Fruit fly (Drosophila melanogaster) whole organism, embryonic: Measurements from ENCODE around the gene Sdhaf3.

Experiments
- BEAF-32 ChIP-seq: fragments of 200-800 bp; sonication (Bioruptor generic); optimal IDR thresholded peaks from 3 replicates; lab custom pipeline; 2017; ENCODE audit warnings: missing biosample characterization, missing genetic modification characterization, mild to moderate bottlenecking, moderate library complexity, missing genetic modification reagents
- BtbVII ChIP-seq: fragments of 200-800 bp; sonication (Bioruptor generic); optimal IDR thresholded peaks from 3 replicates; lab custom pipeline; 2017; ENCODE audit warnings: missing biosample characterization, mild to moderate bottlenecking, missing genetic modification characterization
- CG10959 ChIP-seq: fragments of 200-800 bp; sonication (Bioruptor generic); IDR thresholded peaks from 2 replicates; pipeline ENCODE4 v1.3.6; 2022; ENCODE audit warnings: missing biosample characterization, missing genetic modification characterization
- CG12155 ChIP-seq: fragments of 200-800 bp; sonication (Bioruptor generic); optimal IDR thresholded peaks from 3 replicates; lab custom pipeline; 2016; ENCODE audit warnings: missing biosample characterization, missing genetic modification characterization
- CG12659 ChIP-seq: fragments of 200-800 bp; sonication (Bioruptor generic); optimal IDR thresholded peaks from 3 replicates; lab custom pipeline; 2017; ENCODE audit warnings: mild to moderate bottlenecking, missing biosample characterization, missing genetic modification reagents, missing genetic modification characterization
- CG12942 ChIP-seq: fragments of 200-800 bp; sonication (Bioruptor generic); optimal IDR thresholded peaks from 3 replicates; lab custom pipeline; 2016; ENCODE audit warnings: missing biosample characterization, missing genetic modification characterization
- CG16815 ChIP-seq: fragments of 200-800 bp; sonication (Bioruptor generic); optimal IDR thresholded peaks from 3 replicates; lab custom pipeline; 2017; ENCODE audit warnings: missing biosample characterization, mild to moderate bottlenecking, missing genetic modification characterization
- CG17328 ChIP-seq: fragments of 200-800 bp; sonication (Bioruptor generic); IDR thresholded peaks from 2 replicates; pipeline ENCODE4 v1.3.6; 2022; ENCODE audit warnings: missing biosample characterization, missing genetic modification characterization
- CG3065 ChIP-seq: fragments of 200-800 bp; sonication (Bioruptor generic); optimal IDR thresholded peaks from 2 replicates; lab custom pipeline; 2016; ENCODE audit warnings: missing biosample characterization, missing genetic modification characterization
- CG31224 ChIP-seq: fragments of 200-800 bp; sonication (Bioruptor generic); IDR thresholded peaks from 2 replicates; pipeline ENCODE4 v1.3.6; 2022; ENCODE audit warnings: missing biosample characterization, missing genetic modification characterization
- CG33213 ChIP-seq: fragments of 200-800 bp; sonication (Bioruptor generic); optimal IDR thresholded peaks from 3 replicates; lab custom pipeline; 2016; ENCODE audit warnings: missing biosample characterization, missing genetic modification characterization
- CG42726 ChIP-seq: fragments of 200-800 bp; sonication (Bioruptor generic); IDR thresholded peaks from 2 replicates; pipeline ENCODE4 v1.3.6; 2022; ENCODE audit warnings: missing biosample characterization, missing genetic modification characterization; ENCODE audit not compliant: partially characterized antibody
- CG6683 ChIP-seq: fragments of 200-800 bp; sonication (Bioruptor generic); optimal IDR thresholded peaks from 2 replicates; lab custom pipeline; 2017; ENCODE audit warnings: missing biosample characterization, mild to moderate bottlenecking, missing genetic modification characterization, missing genetic modification reagents
- CG8281 ChIP-seq: fragments of 200-800 bp; sonication (Bioruptor generic); optimal IDR thresholded peaks from 2 replicates; lab custom pipeline; 2018; ENCODE audit warnings: missing biosample characterization, mild to moderate bottlenecking, missing genetic modification characterization, moderate library complexity
- CG8944 ChIP-seq: fragments of 200-800 bp; sonication (Bioruptor generic); optimal IDR thresholded peaks from 3 replicates; lab custom pipeline; 2016; ENCODE audit warnings: missing biosample characterization, missing genetic modification characterization
- CG9437 ChIP-seq: fragments of 200-800 bp; sonication (Bioruptor generic); optimal IDR thresholded peaks from 2 replicates; lab custom pipeline; 2018; ENCODE audit warnings: missing biosample characterization, mild to moderate bottlenecking, missing genetic modification characterization
- Dbx ChIP-seq: fragments of 200-800 bp; sonication (Bioruptor generic); IDR thresholded peaks from 3 replicates; pipeline ENCODE4 v1.3.6; 2022; ENCODE audit warnings: missing biosample characterization, missing genetic modification characterization
- Dip3 ChIP-seq: fragments of 200-800 bp; sonication (Bioruptor generic); optimal IDR thresholded peaks from 3 replicates; lab custom pipeline; 2016; ENCODE audit warnings: missing biosample characterization, missing genetic modification characterization
- ERR ChIP-seq: fragments of 200-800 bp; sonication (Bioruptor generic); optimal IDR thresholded peaks from 2 replicates; lab custom pipeline; 2016; ENCODE audit warnings: missing biosample characterization, missing genetic modification characterization
- Hmr ChIP-seq: fragments of 200-800 bp; sonication (Bioruptor generic); optimal IDR thresholded peaks from 3 replicates; lab custom pipeline; 2017; ENCODE audit warnings: mild to moderate bottlenecking, missing biosample characterization, missing genetic modification reagents, missing genetic modification characterization
- Lpt ChIP-seq: fragments of >200 bp; optimal IDR thresholded peaks from 2 replicates; lab custom pipeline; 2018; ENCODE audit warnings: missing biosample characterization, missing genetic modification characterization
- MBD-R2 ChIP-seq: fragments of 200-800 bp; sonication (Bioruptor generic); IDR thresholded peaks from 2 replicates; pipeline ENCODE4 v1.3.6; 2022; ENCODE audit warnings: missing biosample characterization, missing genetic modification characterization
- MTF-1 ChIP-seq: fragments of 200-800 bp; sonication (Bioruptor generic); optimal IDR thresholded peaks from 2 replicates; lab custom pipeline; 2018; ENCODE audit warnings: missing biosample characterization, mild to moderate bottlenecking, missing genetic modification characterization, borderline replicate concordance
- Med ChIP-seq: fragments of 200-800 bp; sonication (Bioruptor generic); peaks from one replicate; lab custom pipeline; 2016; ENCODE audit warnings: missing biosample characterization, missing genetic modification characterization, mild to moderate bottlenecking, inconsistent platforms, moderate library complexity
- Side ChIP-seq: fragments of 200-800 bp; sonication (Bioruptor generic); optimal IDR thresholded peaks from 2 replicates; lab custom pipeline; 2016; ENCODE audit warnings: missing biosample characterization, missing genetic modification characterization
- Stat92E ChIP-seq, 3 experiments: fragments of >200 bp in 2 of 3; fragments of 200-800 bp in 1 of 3; sonication (Bioruptor generic) in 1 of 3; optimal IDR thresholded peaks; 2 replicates each; lab custom pipeline; 2017 to 2019; ENCODE audit warnings: missing biosample characterization in 3 of 3, missing genetic modification characterization in 3 of 3, mild to moderate bottlenecking in 1 of 3, moderate library complexity in 1 of 3
- Taf1 ChIP-seq: fragments of 200-800 bp; sonication (Bioruptor generic); IDR thresholded peaks from 2 replicates; pipeline ENCODE4 v1.3.6; 2022; ENCODE audit warnings: missing biosample characterization, missing genetic modification characterization
- Tbp ChIP-seq: fragments of >200 bp; optimal IDR thresholded peaks from 2 replicates; lab custom pipeline; 2018; ENCODE audit warnings: missing biosample characterization, missing genetic modification characterization
- Xrp1 ChIP-seq: fragments of 200-800 bp; sonication (Bioruptor generic); IDR thresholded peaks from 2 replicates; pipeline ENCODE4 v1.3.6; 2022; ENCODE audit warnings: missing biosample characterization, missing genetic modification characterization
- ato ChIP-seq: fragments of 200-800 bp; sonication (Bioruptor generic); IDR thresholded peaks from 2 replicates; pipeline ENCODE4 v1.3.6; 2022; ENCODE audit warnings: missing biosample characterization, missing genetic modification characterization; ENCODE audit not compliant: partially characterized antibody
- bsh ChIP-seq, 2 experiments: fragments of 200-800 bp; sonication (Bioruptor generic); optimal IDR thresholded peaks; 2 replicates each; lab custom pipeline; 2017 to 2018; ENCODE audit warnings: mild to moderate bottlenecking in 2 of 2, missing biosample characterization in 2 of 2, missing genetic modification characterization in 2 of 2, moderate library complexity in 1 of 2
- btn ChIP-seq: fragments of 200-800 bp; sonication (Bioruptor generic); optimal IDR thresholded peaks from 2 replicates; lab custom pipeline; 2016; ENCODE audit warnings: missing biosample characterization, missing genetic modification characterization
- dysf ChIP-seq: fragments of 200-800 bp; sonication (Bioruptor generic); IDR thresholded peaks from 3 replicates; pipeline ENCODE4 v1.3.6; 2022; ENCODE audit warnings: missing biosample characterization, missing genetic modification characterization
- en ChIP-seq: fragments of 200-800 bp; sonication (Bioruptor generic); optimal IDR thresholded peaks from 2 replicates; lab custom pipeline; 2016; ENCODE audit warnings: missing biosample characterization, missing genetic modification characterization
- esg ChIP-seq: fragments of 200-800 bp; sonication (Bioruptor generic); conservative IDR thresholded peaks from 2 replicates; pipeline ENCODE4 v1.3.6; 2022; ENCODE audit warnings: missing biosample characterization, missing genetic modification characterization
- fd64A ChIP-seq: fragments of 200-800 bp; sonication (Bioruptor generic); optimal IDR thresholded peaks from 3 replicates; lab custom pipeline; 2018; ENCODE audit warnings: missing biosample characterization, mild to moderate bottlenecking, missing genetic modification characterization
- hkb ChIP-seq, 2 experiments: fragments of 200-800 bp in 1 of 2; fragments of >200 bp in 1 of 2; sonication (Bioruptor generic) in 1 of 2; IDR thresholded peaks in 1 of 2; optimal IDR thresholded peaks in 1 of 2; 2 replicates each; pipeline versions ENCODE4 v1.3.6 to Lab custom; 2017 to 2022; ENCODE audit warnings: missing biosample characterization in 1 of 2, missing genetic modification characterization in 1 of 2
- kah ChIP-seq: fragments of 200-800 bp; sonication (Bioruptor generic); optimal IDR thresholded peaks from 2 replicates; lab custom pipeline; 2018; ENCODE audit warnings: missing biosample characterization, mild to moderate bottlenecking, missing genetic modification characterization
- lbe ChIP-seq: fragments of 200-800 bp; sonication (Bioruptor generic); optimal IDR thresholded peaks from 2 replicates; lab custom pipeline; 2016; ENCODE audit warnings: missing biosample characterization, mild to moderate bottlenecking, missing genetic modification characterization
- lmd ChIP-seq: fragments of 200-800 bp; sonication (Bioruptor generic); IDR thresholded peaks from 2 replicates; pipeline ENCODE4 v1.3.6; 2022; ENCODE audit warnings: missing biosample characterization, missing genetic modification characterization
- nau ChIP-seq: fragments of 200-800 bp; sonication (Bioruptor generic); optimal IDR thresholded peaks from 3 replicates; lab custom pipeline; 2017; ENCODE audit warnings: missing biosample characterization, mild to moderate bottlenecking, missing genetic modification characterization, missing genetic modification reagents
- pb ChIP-seq: fragments of 200-800 bp; sonication (Bioruptor generic); optimal IDR thresholded peaks from 3 replicates; lab custom pipeline; 2016; ENCODE audit warnings: missing biosample characterization, missing genetic modification characterization
- peb ChIP-seq: fragments of 200-800 bp; sonication (Bioruptor generic); IDR thresholded peaks from 2 replicates; pipeline ENCODE4 v1.3.6; 2022; ENCODE audit warnings: missing biosample characterization, missing genetic modification characterization
- pita ChIP-seq: fragments of 200-800 bp; sonication (Bioruptor generic); optimal IDR thresholded peaks from 2 replicates; lab custom pipeline; 2017; ENCODE audit warnings: missing biosample characterization, mild to moderate bottlenecking, missing genetic modification characterization
- pnt ChIP-seq: fragments of 200-800 bp; sonication (Bioruptor generic); optimal IDR thresholded peaks from 3 replicates; lab custom pipeline; 2016; ENCODE audit warnings: missing biosample characterization, missing genetic modification characterization
- repo ChIP-seq: fragments of 200-800 bp; sonication (Bioruptor generic); optimal IDR thresholded peaks from 2 replicates; lab custom pipeline; 2016; ENCODE audit warnings: missing biosample characterization, missing genetic modification characterization
- seq ChIP-seq: fragments of 200-800 bp; sonication (Bioruptor generic); IDR thresholded peaks from 2 replicates; pipeline ENCODE4 v1.3.6; 2022; ENCODE audit warnings: missing biosample characterization, missing genetic modification characterization
- stwl ChIP-seq: fragments of 200-800 bp; sonication (Bioruptor generic); optimal IDR thresholded peaks from 3 replicates; lab custom pipeline; 2018; ENCODE audit warnings: missing biosample characterization, mild to moderate bottlenecking, missing genetic modification characterization, moderate library complexity
- ttk ChIP-seq: fragments of 200-800 bp; sonication (Bioruptor generic); IDR thresholded peaks from 2 replicates; pipeline ENCODE4 v2.1.2; 2022; ENCODE audit warnings: missing biosample characterization, missing genetic modification characterization
- twi ChIP-seq: fragments of 200-800 bp; optimal IDR thresholded peaks from 2 replicates; lab custom pipeline; 2019; ENCODE audit warnings: missing biosample characterization, mild to moderate bottlenecking, missing genetic modification characterization, moderate library complexity
- vvl ChIP-seq: fragments of 200-800 bp; sonication (Bioruptor generic); IDR thresholded peaks from 2 replicates; pipeline ENCODE4 v1.3.6; 2022; ENCODE audit warnings: missing biosample characterization, missing genetic modification characterization

The Sdhaf3 gene

DNA sequence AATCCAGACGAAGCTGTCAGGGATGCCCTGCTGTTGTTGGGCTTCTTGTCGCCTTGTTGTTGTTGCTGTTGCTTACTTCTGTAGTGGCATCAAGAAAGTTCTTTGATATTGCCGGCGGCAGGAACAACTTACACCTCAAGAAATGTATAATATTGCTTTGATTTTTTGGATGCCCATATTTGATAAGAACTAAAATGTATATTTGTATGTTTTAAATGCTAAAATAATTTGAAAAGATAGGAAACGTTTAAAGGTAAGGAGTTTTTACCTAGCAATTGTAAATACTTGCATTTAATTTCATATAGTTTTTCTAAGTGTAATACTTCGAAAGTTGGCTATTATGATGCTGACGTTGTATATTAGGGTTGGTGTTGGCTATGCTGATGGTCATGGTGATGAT lies 27.9 kb upstream of the Sdhaf3 start (continued):
- TF ChIP-seq CG8944 (GFP tag; lab: Kevin White, UChicago), result no peak
- peak; percentile 54 for TF ChIP-seq Med (GFP tag; lab: Kevin White, UChicago)
- no peak for TF ChIP-seq BtbVII (GFP tag; lab: Kevin White, UChicago)
- TF ChIP-seq CG12155 (GFP tag; lab: Kevin White, UChicago), result no peak
- TF ChIP-seq esg (GFP tag; lab: Robert Waterston, UW), result 0 out of 2 replicates have a peak, but pooled peaks have one; percentile 20
- no peak for TF ChIP-seq Dbx
- TF ChIP-seq lbe (GFP tag; lab: Kevin White, UChicago), result no peak
- TF ChIP-seq twi (tag; lab: Kevin White, UChicago), result no peak
- no peak for TF ChIP-seq seq (GFP tag; lab: Robert Waterston, UW)
- no peak for TF ChIP-seq Dip3 (GFP tag; lab: Kevin White, UChicago)
- TF ChIP-seq CG6683 (GFP tag; lab: Kevin White, UChicago), result no peak
- no peak for TF ChIP-seq CG12942 (GFP tag; lab: Kevin White, UChicago)
- TF ChIP-seq vvl (GFP tag; lab: Robert Waterston, UW), result 0 out of 2 replicates have a peak, but pooled peaks have one; percentile 22
- TF ChIP-seq peb (GFP tag; lab: Robert Waterston, UW), result no peak
- TF ChIP-seq fd64A, result no peak
- TF ChIP-seq ttk, result no peak
- no peak for TF ChIP-seq Tbp (GFP tag; lab: Kevin White, UChicago)
- no peak for TF ChIP-seq pb (GFP tag; lab: Kevin White, UChicago)
- TF ChIP-seq CG17328 (GFP tag; lab: Robert Waterston, UW), result peak; percentile 21; the same call in 1 of the 2 replicates
- TF ChIP-seq CG31224 (GFP tag; lab: Robert Waterston, UW), result no peak
- no peak for TF ChIP-seq hkb (optimal IDR thresholded peaks at IDR 0.05; lab: Kevin White, UChicago)
- TF ChIP-seq hkb (GFP tag; IDR thresholded peaks at IDR 0.05; lab: Robert Waterston, UW), result no peak
- no peak for TF ChIP-seq CG8281 (tag; lab: Kevin White, UChicago)
- TF ChIP-seq repo (GFP tag; lab: Kevin White, UChicago), result no peak
- TF ChIP-seq Taf1 (GFP tag; lab: Robert Waterston, UW), result no peak
- no peak for TF ChIP-seq pnt (GFP tag; lab: Kevin White, UChicago)
- no peak for TF ChIP-seq BEAF-32
- TF ChIP-seq nau, result no peak
- no peak for TF ChIP-seq en (GFP tag; lab: Kevin White, UChicago)
- no peak for TF ChIP-seq CG16815 (GFP tag; lab: Kevin White, UChicago)
- no peak for TF ChIP-seq kah
- TF ChIP-seq pita, result no peak
- no peak for TF ChIP-seq lmd (GFP tag; lab: Robert Waterston, UW)
- peak; percentile 40 for TF ChIP-seq Hmr (GFP tag; lab: Kevin White, UChicago)
- TF ChIP-seq Xrp1 (GFP tag; lab: Robert Waterston, UW), result peak; percentile 49; the same call in 1 of the 2 replicates
- no peak for TF ChIP-seq btn (GFP tag; lab: Kevin White, UChicago)
- no peak for TF ChIP-seq CG3065
- no peak for TF ChIP-seq CG42726 (GFP tag; lab: Robert Waterston, UW)
- no peak for TF ChIP-seq dysf (GFP tag; lab: Robert Waterston, UW)
- TF ChIP-seq MTF-1 (GFP tag; lab: Kevin White, UChicago), result no peak
- TF ChIP-seq Stat92E (GFP tag; optimal IDR thresholded peaks at IDR 0.05; lab: Kevin White, UChicago), result no peak
- no peak for TF ChIP-seq stwl (tag; lab: Kevin White, UChicago)
- peak in 1 of 2 experiments; percentile 69 for TF ChIP-seq bsh (GFP tag; optimal IDR thresholded peaks at IDR 0.05; lab: Kevin White, UChicago)
- no peak for TF ChIP-seq MBD-R2 (GFP tag; lab: Robert Waterston, UW)
- TF ChIP-seq CG10959 (GFP tag; lab: Robert Waterston, UW), result no peak
- no peak for TF ChIP-seq CG9437
- TF ChIP-seq Side (GFP tag; lab: Kevin White, UChicago), result no peak
- TF ChIP-seq CG33213 (GFP tag; lab: Kevin White, UChicago), result no peak
- TF ChIP-seq ERR (GFP tag; lab: Kevin White, UChicago), result no peak
- no peak for TF ChIP-seq Lpt (GFP tag; lab: Kevin White, UChicago)
- TF ChIP-seq CG12659, result no peak
- no peak for TF ChIP-seq ato
